Worm (Caenorhabditis elegans) whole organism, young adult: Measurements from ENCODE around the gene F58E6.11.

Experiments used
- C06A6.2 ChIP-seq: fragments of 200-800 bp; sonication (Bioruptor generic); conservative IDR thresholded peaks from 2 replicates; pipeline ENCODE4 v1.3.6; 2022; ENCODE audit warnings: missing genetic modification characterization, missing compliant biosample characterization
- D2030.7 ChIP-seq: fragments of 200-800 bp; sonication (Bioruptor generic); IDR thresholded peaks from 2 replicates; pipeline ENCODE4 v1.3.6; 2022; ENCODE audit warnings: missing genetic modification reagents, missing genetic modification characterization, missing compliant biosample characterization
- F55B11.4 ChIP-seq: sonication (generic microtip); optimal IDR thresholded peaks from 2 replicates; lab custom pipeline; 2016; ENCODE audit warnings: missing compliant biosample characterization, missing genetic modification characterization, borderline replicate concordance; ENCODE audit not compliant: insufficient read depth
- F57A8.1 ChIP-seq: fragments of 200-800 bp; sonication (Bioruptor generic); optimal IDR thresholded peaks from 2 replicates; lab custom pipeline; 2018; ENCODE audit warnings: mild to moderate bottlenecking, missing genetic modification characterization, moderate library complexity, missing compliant biosample characterization
- T26A5.8 ChIP-seq: sonication (generic microtip); optimal IDR thresholded peaks from 2 replicates; lab custom pipeline; 2016; ENCODE audit warnings: missing genetic modification characterization, missing compliant biosample characterization
- Y53G8AR.9 ChIP-seq: fragments of 200-800 bp; sonication (Bioruptor generic); conservative IDR thresholded peaks from 2 replicates; pipeline ENCODE4 v1.3.6; 2022; ENCODE audit warnings: missing genetic modification reagents, missing genetic modification characterization, missing compliant biosample characterization
- Y79H2A.3 ChIP-seq: fragments of 200-800 bp; sonication (Bioruptor generic); conservative IDR thresholded peaks from 2 replicates; pipeline ENCODE4 v1.3.6; 2022; ENCODE audit warnings: missing genetic modification reagents, missing genetic modification characterization, missing compliant biosample characterization
- ZK185.1 ChIP-seq: sonication (generic microtip); optimal IDR thresholded peaks from 2 replicates; lab custom pipeline; 2016; ENCODE audit warnings: mild to moderate bottlenecking, missing genetic modification characterization, missing compliant biosample characterization; ENCODE audit not compliant: poor library complexity, severe bottlenecking
- ama-1 ChIP-seq, 3 experiments: fragments of 150-350 bp in 1 of 3; sonication (generic microtip) in 2 of 3; optimal IDR thresholded peaks; 2 replicates each; lab custom pipeline; 2014 to 2018; ENCODE audit warnings: missing biosample characterization in 2 of 3, missing genetic modification characterization in 2 of 3, missing genetic modification reagents in 2 of 3
- attf-5 ChIP-seq: fragments of 200-800 bp; sonication (Bioruptor generic); optimal IDR thresholded peaks from 2 replicates; lab custom pipeline; 2018; ENCODE audit warnings: mild to moderate bottlenecking, missing genetic modification characterization, missing compliant biosample characterization
- bed-2 ChIP-seq: fragments of 200-800 bp; sonication (Bioruptor generic); IDR thresholded peaks from 2 replicates; pipeline ENCODE4 v1.3.6; 2022; ENCODE audit warnings: missing genetic modification reagents, missing genetic modification characterization, missing compliant biosample characterization
- ceh-91 ChIP-seq: fragments of 200-800 bp; sonication (Bioruptor generic); IDR thresholded peaks from 2 replicates; pipeline ENCODE4 v1.3.6; 2022; ENCODE audit warnings: missing genetic modification reagents, missing genetic modification characterization, missing compliant biosample characterization
- chd-7 ChIP-seq: sonication (generic microtip); optimal IDR thresholded peaks from 2 replicates; lab custom pipeline; 2016; ENCODE audit warnings: mild to moderate bottlenecking, missing genetic modification characterization, moderate library complexity, missing compliant biosample characterization
- dpff-1 ChIP-seq: sonication (generic microtip); optimal IDR thresholded peaks from 2 replicates; lab custom pipeline; 2017; ENCODE audit warnings: mild to moderate bottlenecking, missing genetic modification characterization, missing compliant biosample characterization
- egl-18 ChIP-seq: fragments of 200-800 bp; sonication (Bioruptor generic); IDR thresholded peaks from 2 replicates; pipeline ENCODE4 v1.3.6; 2022; ENCODE audit warnings: missing genetic modification reagents, missing genetic modification characterization, missing compliant biosample characterization
- egl-44 ChIP-seq: fragments of 200-800 bp; sonication (Bioruptor generic); IDR thresholded peaks from 2 replicates; pipeline ENCODE4 v1.3.6; 2022; ENCODE audit warnings: missing genetic modification reagents, missing genetic modification characterization, missing compliant biosample characterization
- egrh-3 ChIP-seq: fragments of 200-800 bp; sonication (Bioruptor generic); IDR thresholded peaks from 2 replicates; pipeline ENCODE4 v1.3.6; 2022; ENCODE audit warnings: missing genetic modification reagents, missing genetic modification characterization, missing compliant biosample characterization
- ekl-4 ChIP-seq: fragments of 200-800 bp; sonication (Bioruptor generic); IDR thresholded peaks from 2 replicates; pipeline ENCODE4 v1.3.6; 2022; ENCODE audit warnings: missing genetic modification reagents, missing genetic modification characterization, missing compliant biosample characterization
- him-1 ChIP-seq: sonication (generic microtip); optimal IDR thresholded peaks from 2 replicates; lab custom pipeline; 2016; ENCODE audit warnings: missing genotype, missing genetic modification reagents, missing genetic modification characterization, missing compliant biosample characterization
- hmg-20 ChIP-seq: fragments of 200-800 bp; sonication (Bioruptor generic); IDR thresholded peaks from 2 replicates; pipeline ENCODE4 v1.3.6; 2022; ENCODE audit warnings: missing genetic modification reagents, missing genetic modification characterization, missing compliant biosample characterization
- let-607 ChIP-seq, 2 experiments: fragments of 200-800 bp in 1 of 2; sonication (Bioruptor generic) in 1 of 2; sonication (generic microtip) in 1 of 2; optimal IDR thresholded peaks; 2 replicates each; lab custom pipeline; 2016 to 2018; ENCODE audit warnings: mild to moderate bottlenecking in 2 of 2, missing compliant biosample characterization in 2 of 2, missing genetic modification characterization in 2 of 2, moderate library complexity in 2 of 2, missing genotype in 1 of 2
- lin-40 ChIP-seq: sonication (generic microtip); optimal IDR thresholded peaks from 2 replicates; lab custom pipeline; 2016; ENCODE audit warnings: missing genetic modification characterization, mild to moderate bottlenecking, missing compliant biosample characterization, missing genotype, missing genetic modification reagents
- madf-3 ChIP-seq: fragments of 200-800 bp; sonication (Bioruptor generic); IDR thresholded peaks from 2 replicates; pipeline ENCODE4 v1.3.6; 2022; ENCODE audit warnings: missing genetic modification reagents, missing genetic modification characterization, missing compliant biosample characterization
- nfyb-1 ChIP-seq: fragments of 200-800 bp; sonication (Bioruptor generic); IDR thresholded peaks from 2 replicates; pipeline ENCODE4 v1.3.6; 2022; ENCODE audit warnings: missing genetic modification reagents, missing genetic modification characterization, missing compliant biosample characterization
- nhr-179 ChIP-seq: sonication (generic microtip); optimal IDR thresholded peaks from 2 replicates; lab custom pipeline; 2016; ENCODE audit warnings: mild to moderate bottlenecking, missing genetic modification characterization, missing compliant biosample characterization
- nhr-80 ChIP-seq: sonication (generic microtip); optimal IDR thresholded peaks from 2 replicates; lab custom pipeline; 2016; ENCODE audit warnings: missing genetic modification characterization, missing compliant biosample characterization
- nhr-90 ChIP-seq: sonication (generic microtip); optimal IDR thresholded peaks from 2 replicates; lab custom pipeline; 2016; ENCODE audit warnings: missing genotype, mild to moderate bottlenecking, missing genetic modification characterization, missing compliant biosample characterization
- pbrm-1 ChIP-seq: fragments of 200-800 bp; sonication (Bioruptor generic); IDR thresholded peaks from 2 replicates; pipeline ENCODE4 v1.3.6; 2022; ENCODE audit warnings: missing genetic modification reagents, missing genetic modification characterization, missing compliant biosample characterization
- pha-4 ChIP-seq: fragments of 150-350 bp; sonication (generic microtip); optimal IDR thresholded peaks from 2 replicates; lab custom pipeline; 2014; ENCODE audit warnings: missing biosample characterization, missing genetic modification reagents, missing genetic modification characterization
- repo-1 ChIP-seq: sonication (generic microtip); optimal IDR thresholded peaks from 2 replicates; lab custom pipeline; 2017; ENCODE audit warnings: mild to moderate bottlenecking, missing genetic modification characterization, missing compliant biosample characterization
- snpc-1.3 ChIP-seq: sonication (generic microtip); optimal IDR thresholded peaks from 2 replicates; lab custom pipeline; 2017; ENCODE audit warnings: missing genetic modification characterization, mild to moderate bottlenecking, missing compliant biosample characterization, antibody characterized with exemption, moderate library complexity, missing genotype, missing genetic modification reagents; ENCODE audit not compliant: insufficient read depth
- zim-3 ChIP-seq: sonication (generic microtip); optimal IDR thresholded peaks from 2 replicates; lab custom pipeline; 2017; ENCODE audit warnings: mild to moderate bottlenecking, missing genetic modification characterization, moderate library complexity, missing compliant biosample characterization
- ztf-26 ChIP-seq: sonication (generic microtip); optimal IDR thresholded peaks from 2 replicates; lab custom pipeline; 2017; ENCODE audit warnings: missing genetic modification characterization, missing compliant biosample characterization

F58E6.11 gene

ce11 chrV:9740858-9741257 lies 16.9 kb downstream of the F58E6.11 start, which contains the start of gene sta-2:
TSS of gene sta-2 (plus strand) at chrV:9741206.
- no peak for TF ChIP-seq Y53G8AR.9 (GFP tag; lab: Robert Waterston, UW)
- no peak for TF ChIP-seq F57A8.1 (GFP tag; lab: Kevin White, UChicago)
- TF ChIP-seq lin-40: peak; percentile 27

DNA sequence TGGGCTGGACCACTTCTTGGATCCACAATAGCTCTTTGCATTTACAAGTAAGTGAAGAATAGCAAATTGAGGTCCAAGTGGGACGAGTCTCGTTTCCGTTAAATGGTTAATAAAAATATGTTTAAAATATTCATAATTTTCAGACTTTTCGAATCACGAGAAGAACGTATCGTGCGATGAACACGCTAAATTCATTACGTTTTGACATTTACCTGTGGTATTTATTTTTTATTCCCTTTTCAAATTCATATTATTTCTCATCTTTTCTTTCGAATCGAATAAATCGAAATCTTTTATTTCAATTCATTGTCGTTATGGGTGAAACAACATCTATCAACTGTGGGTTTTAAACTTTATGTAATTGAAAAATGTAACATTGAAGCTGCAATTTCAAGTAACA lies 18.4 kb downstream of the F58E6.11 start, which contains the start of gene marc-1:
Gene marc-1, plus strand, starts transcription at position 301 of the 400 bp plus-strand sequence.
- TF ChIP-seq egl-18 (GFP tag; lab: Robert Waterston, UW): no peak

ce11 chrV:9738077-9738705 lies 19.6 kb downstream of the F58E6.11 start:
- TF ChIP-seq nhr-80 (tag; lab: Kevin White, UChicago) (peak; percentile 48), F55B11.4 (tag; lab: Kevin White, UChicago) (no peak)

ce11 chrV:9737287-9737686 lies 20.5 kb downstream of the F58E6.11 start, which contains the start of gene aqp-4:
TSS of gene aqp-4 (plus strand) at chrV:9737556.
- TF ChIP-seq ceh-91 (GFP tag; lab: Robert Waterston, UW): no peak
- TF ChIP-seq nhr-179 (tag; lab: Kevin White, UChicago): no peak
- peak; percentile 64 for TF ChIP-seq nhr-80 (tag; lab: Kevin White, UChicago)

- TF ChIP-seq C06A6.2 (no peak), ekl-4 (0 out of 2 replicates have a peak, but pooled peaks have one; percentile 29), chd-7 (tag; lab: Kevin White, UChicago) (peak; percentile 24), attf-5 (GFP tag; lab: Kevin White, UChicago) (no peak), D2030.7 (GFP tag; lab: Robert Waterston, UW) (no peak), let-607 (tag; optimal IDR thresholded peaks at IDR 0.05; lab: Kevin White, UChicago) (no peak), lin-40 (peak; percentile 18), ztf-26 (tag; lab: Kevin White, UChicago) (peak; percentile 55), bed-2 (GFP tag; lab: Robert Waterston, UW) (no peak), dpff-1 (tag; lab: Kevin White, UChicago) (peak; percentile 3), ceh-91 (GFP tag; lab: Robert Waterston, UW) (0 out of 2 replicates have a peak, but pooled peaks have one; percentile 11), ama-1 (optimal IDR thresholded peaks at IDR 0.05; lab: Kevin White, UChicago) (no peak), ama-1 (GFP tag; optimal IDR thresholded peaks at IDR 0.05; lab: Kevin White, UChicago) (peak in 1 of 2 experiments; percentile 61), repo-1 (tag; lab: Kevin White, UChicago) (peak; percentile 53), madf-3 (GFP tag; lab: Robert Waterston, UW) (no peak), ZK185.1 (tag; lab: Kevin White, UChicago) (peak; percentile 15)
Observed at ce11 chrV:9733920-9734454, 23.8 kb downstream of the F58E6.11 start, which contains the start of gene cal-7. TSS of gene cal-7 (plus strand) at chrV:9734103.

ce11 chrV:9731852-9732251 lies 25.9 kb downstream of the F58E6.11 start:
- TF ChIP-seq pbrm-1 (no peak), nfyb-1 (peak; percentile 31; the same call in 1 of the 2 replicates), pha-4 (no peak), nhr-90 (tag; lab: Kevin White, UChicago) (no peak), ekl-4 (no peak), him-1 (tag; lab: Kevin White, UChicago) (no peak), egl-44 (GFP tag; lab: Robert Waterston, UW) (no peak), egrh-3 (no peak), T26A5.8 (tag; lab: Kevin White, UChicago) (no peak), Y79H2A.3 (no peak), hmg-20 (GFP tag; lab: Robert Waterston, UW) (0 out of 2 replicates have a peak, but pooled peaks have one; percentile 4), lin-40 (no peak), snpc-1.3 (tag; lab: Kevin White, UChicago) (no peak), zim-3 (tag; lab: Kevin White, UChicago) (peak; percentile 1), ama-1 (optimal IDR thresholded peaks at IDR 0.05; lab: Kevin White, UChicago) (peak; percentile 52), ama-1 (GFP tag; optimal IDR thresholded peaks at IDR 0.05; lab: Kevin White, UChicago) (no peak)
